Worm (Caenorhabditis elegans) whole organism, mixed stage, embryonic: ENCODE data around the gene tsp-2.

Experiments
- M03D4.4 ChIP-seq: sonication (generic microtip); optimal IDR thresholded peaks from 2 replicates; lab custom pipeline; 2017; ENCODE audit warnings: mild to moderate bottlenecking, missing genetic modification characterization, missing compliant biosample characterization
- bed-3 ChIP-seq: fragments of 200-800 bp; sonication (Bioruptor generic); optimal IDR thresholded peaks from 3 replicates; lab custom pipeline; 2018; ENCODE audit warnings: mild to moderate bottlenecking, missing genetic modification characterization, moderate library complexity, missing compliant biosample characterization
- blmp-1 ChIP-seq: fragments of 150-350 bp; optimal IDR thresholded peaks from 2 replicates; lab custom pipeline; 2014; ENCODE audit warnings: missing biosample characterization, missing genetic modification characterization
- ceh-39 ChIP-seq: fragments of 150-350 bp; optimal IDR thresholded peaks from 2 replicates; lab custom pipeline; 2014; ENCODE audit warnings: missing biosample characterization, missing genetic modification characterization
- ceh-43 ChIP-seq: fragments of 200-800 bp; sonication (Bioruptor generic); optimal IDR thresholded peaks from 2 replicates; lab custom pipeline; 2018; ENCODE audit warnings: mild to moderate bottlenecking, missing genetic modification characterization, moderate library complexity, missing compliant biosample characterization
- ceh-83 ChIP-seq: fragments of 200-800 bp; sonication (Bioruptor generic); optimal IDR thresholded peaks from 2 replicates; lab custom pipeline; 2018; ENCODE audit warnings: mild to moderate bottlenecking, missing genetic modification characterization, missing compliant biosample characterization
- ces-1 ChIP-seq: fragments of 150-350 bp; optimal IDR thresholded peaks from 2 replicates; lab custom pipeline; 2014; ENCODE audit warnings: missing biosample characterization, missing genetic modification reagents, missing genetic modification characterization
- cnd-1 ChIP-seq: fragments of 200-800 bp; sonication (Bioruptor generic); optimal IDR thresholded peaks from 2 replicates; lab custom pipeline; 2018; ENCODE audit warnings: mild to moderate bottlenecking, missing genetic modification characterization, missing compliant biosample characterization
- drap-1 ChIP-seq: fragments of 200-800 bp; sonication (Bioruptor generic); optimal IDR thresholded peaks from 3 replicates; lab custom pipeline; 2018; ENCODE audit warnings: mild to moderate bottlenecking, missing genetic modification characterization, missing compliant biosample characterization
- elt-1 ChIP-seq: sonication (generic microtip); optimal IDR thresholded peaks from 2 replicates; lab custom pipeline; 2017; ENCODE audit warnings: missing genetic modification characterization, mild to moderate bottlenecking, missing compliant biosample characterization, antibody characterized with exemption, moderate library complexity, borderline replicate concordance; ENCODE audit not compliant: insufficient read depth
- elt-3 ChIP-seq: fragments of 150-350 bp; optimal IDR thresholded peaks from 2 replicates; lab custom pipeline; 2014; ENCODE audit warnings: missing biosample characterization, missing genetic modification characterization
- flh-1 ChIP-seq: fragments of 200-800 bp; sonication (Bioruptor generic); optimal IDR thresholded peaks from 2 replicates; lab custom pipeline; 2018; ENCODE audit warnings: mild to moderate bottlenecking, missing genetic modification characterization, moderate library complexity, missing compliant biosample characterization
- ham-2 ChIP-seq: fragments of 200-800 bp; sonication (Bioruptor generic); optimal IDR thresholded peaks from 2 replicates; lab custom pipeline; 2018; ENCODE audit warnings: mild to moderate bottlenecking, missing genetic modification characterization, missing compliant biosample characterization
- hlh-1 ChIP-seq: fragments of 150-350 bp; optimal IDR thresholded peaks from 2 replicates; lab custom pipeline; 2014; ENCODE audit warnings: missing biosample characterization, missing genetic modification reagents, missing genetic modification characterization
- lin-13 ChIP-seq: fragments of 150-350 bp; optimal IDR thresholded peaks from 2 replicates; lab custom pipeline; 2014; ENCODE audit warnings: missing biosample characterization, missing genetic modification characterization
- lsy-2 ChIP-seq: fragments of 150-350 bp; optimal IDR thresholded peaks from 2 replicates; lab custom pipeline; 2014; ENCODE audit warnings: missing biosample characterization, missing genetic modification characterization
- mab-5 ChIP-seq: fragments of 150-350 bp; optimal IDR thresholded peaks from 2 replicates; lab custom pipeline; 2014; ENCODE audit warnings: missing biosample characterization, missing genetic modification characterization
- mep-1 ChIP-seq: fragments of 150-350 bp; optimal IDR thresholded peaks from 2 replicates; lab custom pipeline; 2017; ENCODE audit warnings: missing biosample characterization, missing genetic modification reagents, missing genetic modification characterization, inconsistent platforms
- mls-2 ChIP-seq: sonication (generic microtip); optimal IDR thresholded peaks from 2 replicates; lab custom pipeline; 2016; ENCODE audit warnings: mild to moderate bottlenecking, missing genetic modification characterization, moderate library complexity, missing compliant biosample characterization
- nhr-12 ChIP-seq: fragments of 150-350 bp; optimal IDR thresholded peaks from 2 replicates; lab custom pipeline; 2014; ENCODE audit warnings: missing biosample characterization, missing genetic modification characterization
- nhr-2 ChIP-seq: fragments of 150-350 bp; optimal IDR thresholded peaks from 2 replicates; lab custom pipeline; 2014; ENCODE audit warnings: missing biosample characterization, missing genetic modification characterization
- nhr-237 ChIP-seq: fragments of 150-350 bp; optimal IDR thresholded peaks from 2 replicates; lab custom pipeline; 2014; ENCODE audit warnings: missing biosample characterization, missing genetic modification characterization
- nhr-28 ChIP-seq: fragments of 150-350 bp; optimal IDR thresholded peaks from 2 replicates; lab custom pipeline; 2014; ENCODE audit warnings: missing biosample characterization, missing genetic modification characterization
- nhr-76 ChIP-seq: sonication (generic microtip); optimal IDR thresholded peaks from 2 replicates; lab custom pipeline; 2017; ENCODE audit warnings: missing biosample characterization, missing genetic modification characterization
- pha-4 ChIP-seq: fragments of 150-350 bp; optimal IDR thresholded peaks from 2 replicates; lab custom pipeline; 2018; ENCODE audit warnings: missing biosample characterization, missing genetic modification reagents, missing genetic modification characterization
- sem-2 ChIP-seq: fragments of 200-800 bp; sonication (Bioruptor generic); optimal IDR thresholded peaks from 2 replicates; lab custom pipeline; 2018; ENCODE audit warnings: mild to moderate bottlenecking, missing genetic modification characterization, missing compliant biosample characterization
- snpc-4 ChIP-seq: fragments of 150-350 bp; optimal IDR thresholded peaks from 2 replicates; lab custom pipeline; 2014; ENCODE audit warnings: missing biosample characterization, missing genetic modification characterization
- sptf-1 ChIP-seq: sonication (generic microtip); optimal IDR thresholded peaks from 2 replicates; lab custom pipeline; 2017; ENCODE audit warnings: mild to moderate bottlenecking, missing genetic modification characterization, moderate library complexity, missing compliant biosample characterization
- tbx-8 ChIP-seq: fragments of 200-800 bp; sonication (Bioruptor generic); optimal IDR thresholded peaks from 2 replicates; lab custom pipeline; 2018; ENCODE audit warnings: mild to moderate bottlenecking, missing genetic modification characterization, moderate library complexity, missing compliant biosample characterization
- unc-120 ChIP-seq: sonication (generic microtip); optimal IDR thresholded peaks from 2 replicates; lab custom pipeline; 2017; ENCODE audit warnings: missing genetic modification characterization, missing compliant biosample characterization; ENCODE audit not compliant: poor library complexity, severe bottlenecking
- zip-8 ChIP-seq: fragments of 150-350 bp; optimal IDR thresholded peaks from 2 replicates; lab custom pipeline; 2014; ENCODE audit warnings: missing biosample characterization, missing genetic modification characterization
- ztf-11 ChIP-seq: fragments of 150-350 bp; optimal IDR thresholded peaks from 2 replicates; lab custom pipeline; 2014; ENCODE audit warnings: missing biosample characterization, missing genetic modification characterization

Gene tsp-2

DNA sequence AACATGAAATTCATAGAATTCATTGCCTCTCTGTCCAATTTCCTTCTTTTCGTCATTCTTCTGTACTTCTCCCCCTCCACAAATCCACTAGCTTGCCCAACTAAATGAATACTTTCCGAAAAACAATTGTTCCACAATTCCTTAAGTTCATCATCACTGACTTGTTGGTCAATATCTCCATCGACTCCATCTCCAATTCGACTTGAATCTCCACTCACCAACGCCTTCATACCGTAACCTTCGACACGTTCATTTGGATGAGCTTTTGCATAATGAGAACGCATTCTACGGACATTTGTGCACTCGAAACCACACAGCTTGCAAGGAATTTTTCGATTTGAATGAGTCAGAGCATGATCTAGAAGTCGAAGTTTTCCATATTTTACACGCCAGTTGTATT lies 3.2 kb upstream of the tsp-2 start:
- TF ChIP-seq drap-1 (no peak), elt-3 (tag; lab: Kevin White, UChicago) (no peak), cnd-1 (tag; lab: Kevin White, UChicago) (no peak), nhr-2 (no peak), mls-2 (tag; lab: Kevin White, UChicago) (no peak), nhr-12 (tag; lab: Kevin White, UChicago) (no peak), ham-2 (GFP tag; lab: Kevin White, UChicago) (no peak), unc-120 (tag; lab: Kevin White, UChicago) (no peak), hlh-1 (tag; lab: Kevin White, UChicago) (no peak), snpc-4 (tag; lab: Kevin White, UChicago) (no peak), ztf-11 (tag; lab: Kevin White, UChicago) (no peak), tbx-8 (GFP tag; lab: Kevin White, UChicago) (no peak), blmp-1 (tag; lab: Kevin White, UChicago) (no peak), pha-4 (no peak), nhr-237 (tag; lab: Kevin White, UChicago) (no peak), flh-1 (no peak), ceh-39 (no peak), sem-2 (GFP tag; lab: Kevin White, UChicago) (no peak), nhr-28 (tag; lab: Kevin White, UChicago) (no peak)

DNA sequence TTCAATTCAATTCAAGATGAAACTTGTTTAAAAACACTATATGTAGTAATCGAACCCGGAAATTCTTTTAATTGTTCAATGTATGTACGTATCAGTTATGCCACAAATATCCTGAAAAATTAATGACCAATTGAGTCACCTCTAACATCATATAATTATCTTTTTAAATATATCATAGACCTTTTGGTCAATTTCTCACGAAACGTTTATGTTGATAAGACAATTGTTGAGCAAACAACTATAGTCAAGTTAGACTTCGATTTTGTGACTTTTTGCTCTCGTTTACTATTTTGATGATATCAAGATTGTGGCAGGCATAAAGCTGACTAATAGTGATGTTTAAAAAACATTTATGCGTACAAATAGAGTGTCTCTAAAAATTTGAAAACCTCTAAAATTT lies 2.5 kb upstream of the tsp-2 start:
- TF ChIP-seq nhr-237 (tag; lab: Kevin White, UChicago), result no peak
- TF ChIP-seq, all 35 proteins: peak for 0

ce11 chrIII:8239325-8239724 lies 1.6 kb upstream of the tsp-2 start, which contains the start of gene tsp-1:
Gene tsp-1, minus strand, starts transcription at chrIII:8239423.
- TF ChIP-seq M03D4.4, result no peak
- no peak for TF ChIP-seq tbx-8 (GFP tag; lab: Kevin White, UChicago)
- TF ChIP-seq unc-120 (tag; lab: Kevin White, UChicago), result no peak
- TF ChIP-seq lin-13 (tag; lab: Kevin White, UChicago), result no peak
- no peak for TF ChIP-seq nhr-28 (tag; lab: Kevin White, UChicago)
- no peak for TF ChIP-seq hlh-1 (tag; lab: Kevin White, UChicago)
- TF ChIP-seq nhr-2, result no peak
- TF ChIP-seq ceh-83 (GFP tag; lab: Kevin White, UChicago), result no peak
- no peak for TF ChIP-seq pha-4
- no peak for TF ChIP-seq nhr-76 (tag; lab: Kevin White, UChicago)
- TF ChIP-seq sptf-1 (tag; lab: Kevin White, UChicago), result no peak
- TF ChIP-seq zip-8 (tag; lab: Kevin White, UChicago), result no peak
- TF ChIP-seq ceh-39, result no peak

ce11 chrIII:8235880-8236279 lies 1.9 kb downstream of the tsp-2 start, which contains the start of gene C02F5.5:
Gene C02F5.5, plus strand, starts transcription at chrIII:8236180.
- TF ChIP-seq elt-1, result no peak
- no peak for TF ChIP-seq elt-3 (tag; lab: Kevin White, UChicago)
- TF ChIP-seq unc-120 (tag; lab: Kevin White, UChicago), result no peak
- no peak for TF ChIP-seq pha-4
- no peak for TF ChIP-seq drap-1
- no peak for TF ChIP-seq blmp-1 (tag; lab: Kevin White, UChicago)
- TF ChIP-seq snpc-4 (tag; lab: Kevin White, UChicago), result no peak
- no peak for TF ChIP-seq ceh-83 (GFP tag; lab: Kevin White, UChicago)
- no peak for TF ChIP-seq nhr-237 (tag; lab: Kevin White, UChicago)
- TF ChIP-seq bed-3 (GFP tag; lab: Kevin White, UChicago), result no peak
- no peak for TF ChIP-seq nhr-2
- no peak for TF ChIP-seq lsy-2 (tag; lab: Kevin White, UChicago)
- no peak for TF ChIP-seq sem-2 (GFP tag; lab: Kevin White, UChicago)
- no peak for TF ChIP-seq ces-1 (GFP tag; lab: Kevin White, UChicago)
- no peak for TF ChIP-seq hlh-1 (tag; lab: Kevin White, UChicago)
- TF ChIP-seq ceh-43, result no peak
- TF ChIP-seq mep-1, result no peak

- no peak for TF ChIP-seq ceh-43
- no peak for TF ChIP-seq nhr-12 (tag; lab: Kevin White, UChicago)
- no peak for TF ChIP-seq snpc-4 (tag; lab: Kevin White, UChicago)
- no peak for TF ChIP-seq hlh-1 (tag; lab: Kevin White, UChicago)
- TF ChIP-seq mls-2 (tag; lab: Kevin White, UChicago), result no peak
- TF ChIP-seq nhr-76 (tag; lab: Kevin White, UChicago), result no peak
- TF ChIP-seq ztf-11 (tag; lab: Kevin White, UChicago), result no peak
- TF ChIP-seq blmp-1 (tag; lab: Kevin White, UChicago), result no peak
- no peak for TF ChIP-seq lsy-2 (tag; lab: Kevin White, UChicago)
- no peak for TF ChIP-seq elt-1
- TF ChIP-seq bed-3 (GFP tag; lab: Kevin White, UChicago), result no peak
- TF ChIP-seq mep-1, result no peak
- TF ChIP-seq mab-5 (tag; lab: Kevin White, UChicago), result no peak
- TF ChIP-seq flh-1, result no peak
- TF ChIP-seq sem-2 (GFP tag; lab: Kevin White, UChicago), result no peak
- no peak for TF ChIP-seq ceh-39
These were observed 2.4 kb downstream of the tsp-2 start, which contains the start of gene C02F5.14 for ce11 chrIII:8235358-8235757. Gene C02F5.14, minus strand, starts transcription at chrIII:8235514.
